Worm (Caenorhabditis elegans) whole organism, L3 larva: Measurements from ENCODE around the gene fipr-3.

Source experiments
- ZK546.5 ChIP-seq: sonication (generic microtip); optimal IDR thresholded peaks from 2 replicates; lab custom pipeline; 2017; ENCODE audit warnings: missing biosample characterization, missing genetic modification characterization
- aly-2 ChIP-seq: fragments of 150-350 bp; optimal IDR thresholded peaks from 2 replicates; lab custom pipeline; 2014; ENCODE audit warnings: missing biosample characterization, missing genetic modification characterization
- ama-1 ChIP-seq: fragments of 150-350 bp; optimal IDR thresholded peaks from 2 replicates; lab custom pipeline; 2018
- ceh-28 ChIP-seq: fragments of 150-350 bp; optimal IDR thresholded peaks from 2 replicates; lab custom pipeline; 2014; ENCODE audit warnings: missing biosample characterization, missing genetic modification reagents, missing genetic modification characterization
- ceh-82 ChIP-seq: fragments of 150-350 bp; optimal IDR thresholded peaks from 2 replicates; lab custom pipeline; 2014; ENCODE audit warnings: missing biosample characterization, missing genetic modification characterization
- egl-27 ChIP-seq: sonication (generic microtip); optimal IDR thresholded peaks from 4 replicates; lab custom pipeline; 2017; ENCODE audit warnings: missing biosample characterization, missing genetic modification reagents, missing genetic modification characterization
- elt-1 ChIP-seq: fragments of 150-350 bp; optimal IDR thresholded peaks from 2 replicates; lab custom pipeline; 2014; ENCODE audit warnings: missing biosample characterization, missing genetic modification characterization
- elt-2 ChIP-seq: sonication (generic microtip); optimal IDR thresholded peaks from 2 replicates; lab custom pipeline; 2016; ENCODE audit warnings: missing genetic modification reagents, mild to moderate bottlenecking, missing genetic modification characterization, missing compliant biosample characterization
- elt-3 ChIP-seq, 3 experiments: fragments of 150-350 bp in 1 of 3; sonication (generic microtip) in 2 of 3; optimal IDR thresholded peaks; 2 replicates in 2 of 3; 4 replicates in 1 of 3; lab custom pipeline; 2014 to 2017; ENCODE audit warnings: missing biosample characterization in 3 of 3, missing genetic modification characterization in 3 of 3
- fkh-2 ChIP-seq: fragments of 150-350 bp; optimal IDR thresholded peaks from 2 replicates; lab custom pipeline; 2014; ENCODE audit warnings: missing biosample characterization, missing genetic modification reagents, missing genetic modification characterization
- fos-1 ChIP-seq: fragments of 150-350 bp; optimal IDR thresholded peaks from 2 replicates; lab custom pipeline; 2014; ENCODE audit warnings: missing biosample characterization, missing genetic modification characterization
- lin-39 ChIP-seq: fragments of 150-350 bp; optimal IDR thresholded peaks from 2 replicates; lab custom pipeline; 2018; ENCODE audit warnings: missing biosample characterization, missing genetic modification reagents, missing genetic modification characterization
- lsy-12 ChIP-seq: sonication (generic microtip); optimal IDR thresholded peaks from 2 replicates; lab custom pipeline; 2016; ENCODE audit warnings: mild to moderate bottlenecking, missing genetic modification characterization, missing compliant biosample characterization
- mml-1 ChIP-seq: fragments of 150-350 bp; sonication (generic microtip); optimal IDR thresholded peaks from 3 replicates; lab custom pipeline; 2014; ENCODE audit warnings: missing biosample characterization, missing genetic modification characterization
- nfya-1 ChIP-seq: sonication (generic microtip); optimal IDR thresholded peaks from 2 replicates; lab custom pipeline; 2017; ENCODE audit warnings: missing genetic modification characterization, mild to moderate bottlenecking, missing compliant biosample characterization, antibody characterized with exemption, moderate library complexity; ENCODE audit not compliant: insufficient read depth
- nhr-11 ChIP-seq: fragments of 150-350 bp; optimal IDR thresholded peaks from 2 replicates; lab custom pipeline; 2014; ENCODE audit warnings: missing biosample characterization, missing genetic modification characterization
- nhr-237 ChIP-seq: fragments of 150-350 bp; optimal IDR thresholded peaks from 2 replicates; lab custom pipeline; 2014; ENCODE audit warnings: missing biosample characterization, missing genetic modification characterization
- nhr-25 ChIP-seq: sonication (generic microtip); optimal IDR thresholded peaks from 2 replicates; lab custom pipeline; 2017; ENCODE audit warnings: missing biosample characterization, missing genetic modification characterization
- nhr-28 ChIP-seq: fragments of 150-350 bp; optimal IDR thresholded peaks from 2 replicates; lab custom pipeline; 2014; ENCODE audit warnings: missing biosample characterization, missing genetic modification characterization
- nhr-43 ChIP-seq: sonication (generic microtip); optimal IDR thresholded peaks from 2 replicates; lab custom pipeline; 2016; ENCODE audit warnings: mild to moderate bottlenecking, missing genetic modification characterization, missing compliant biosample characterization; ENCODE audit not compliant: poor library complexity, severe bottlenecking
- nhr-67 ChIP-seq: fragments of 150-350 bp; optimal IDR thresholded peaks from 2 replicates; lab custom pipeline; 2014; ENCODE audit warnings: missing biosample characterization, missing genetic modification characterization
- nhr-77 ChIP-seq: fragments of 150-350 bp; optimal IDR thresholded peaks from 2 replicates; lab custom pipeline; 2014; ENCODE audit warnings: missing biosample characterization, missing genetic modification characterization
- pha-4 ChIP-seq: fragments of 150-350 bp; optimal IDR thresholded peaks from 2 replicates; lab custom pipeline; 2014; ENCODE audit warnings: missing biosample characterization, missing genetic modification reagents, missing genetic modification characterization
- pqm-1 ChIP-seq: fragments of 150-350 bp; optimal IDR thresholded peaks from 2 replicates; lab custom pipeline; 2017; ENCODE audit warnings: missing biosample characterization, missing genetic modification characterization, inconsistent platforms
- sea-2 ChIP-seq: fragments of 150-350 bp; sonication (generic microtip); optimal IDR thresholded peaks from 4 replicates; lab custom pipeline; 2014; ENCODE audit warnings: missing biosample characterization, missing genetic modification reagents, missing genetic modification characterization
- skn-1 ChIP-seq: fragments of 150-350 bp; optimal IDR thresholded peaks from 2 replicates; lab custom pipeline; 2014; ENCODE audit warnings: missing biosample characterization, missing genetic modification characterization
- snpc-4 ChIP-seq: fragments of 150-350 bp; optimal IDR thresholded peaks from 2 replicates; lab custom pipeline; 2014; ENCODE audit warnings: missing biosample characterization, missing genetic modification characterization
- unc-39 ChIP-seq: sonication (generic microtip); optimal IDR thresholded peaks from 4 replicates; lab custom pipeline; 2017; ENCODE audit warnings: missing biosample characterization, missing genetic modification characterization
- unc-62 ChIP-seq: fragments of 150-350 bp; sonication (generic microtip); optimal IDR thresholded peaks from 4 replicates; lab custom pipeline; 2014; ENCODE audit warnings: missing biosample characterization, missing genetic modification reagents, missing genetic modification characterization
- zag-1 ChIP-seq: fragments of 150-350 bp; optimal IDR thresholded peaks from 2 replicates; lab custom pipeline; 2014; ENCODE audit warnings: missing biosample characterization, missing genetic modification characterization
- ztf-11 ChIP-seq: fragments of 150-350 bp; optimal IDR thresholded peaks from 2 replicates; lab custom pipeline; 2014; ENCODE audit warnings: missing biosample characterization, missing genetic modification characterization
- ztf-4 ChIP-seq: fragments of 150-350 bp; optimal IDR thresholded peaks from 2 replicates; lab custom pipeline; 2014; ENCODE audit warnings: missing biosample characterization, missing genetic modification characterization

Gene fipr-3

ce11 chrX:14401230-14401629, 22.0 kb upstream of the fipr-3 start:
- TF ChIP-seq aly-2 (tag; lab: Kevin White, UChicago) (no peak), nhr-25 (tag; lab: Kevin White, UChicago) (no peak), ama-1 (lab: Kevin White, UChicago) (no peak), nhr-237 (tag; lab: Kevin White, UChicago) (no peak), nhr-11 (tag; lab: Kevin White, UChicago) (no peak), mml-1 (tag; lab: Kevin White, UChicago) (no peak), skn-1 (tag; lab: Kevin White, UChicago) (no peak), elt-1 (no peak), egl-27 (tag; lab: Kevin White, UChicago) (no peak)
- TF ChIP-seq, all 47 proteins: peak for 0

- TF ChIP-seq aly-2 (tag; lab: Kevin White, UChicago): no peak
- TF ChIP-seq pqm-1 (tag; lab: Kevin White, UChicago): no peak
Measured at ce11 chrX:14405817-14406216, 17.4 kb upstream of the fipr-3 start, which contains the start of gene frpr-17. Gene frpr-17 (plus strand): TSS chrX:14406117.

ce11 chrX:14412774-14413173, 10.4 kb upstream of the fipr-3 start, which contains the start of gene fbxa-179:
Gene fbxa-179 (minus strand): TSS chrX:14412874.
- TF ChIP-seq ama-1 (lab: Kevin White, UChicago) (no peak), unc-62 (GFP tag; lab: Kevin White, UChicago) (no peak), skn-1 (tag; lab: Kevin White, UChicago) (no peak), ztf-4 (tag; lab: Kevin White, UChicago) (no peak), lsy-12 (tag; lab: Kevin White, UChicago) (no peak), ztf-11 (no peak), ceh-28 (tag; lab: Kevin White, UChicago) (no peak), pha-4 (tag; lab: Kevin White, UChicago) (no peak), unc-39 (tag; lab: Kevin White, UChicago) (no peak), elt-2 (tag; lab: Kevin White, UChicago) (no peak), lin-39 (no peak), nhr-77 (no peak), ZK546.5 (tag; lab: Kevin White, UChicago) (no peak), nhr-67 (tag; lab: Kevin White, UChicago) (no peak), nhr-28 (tag; lab: Kevin White, UChicago) (no peak), fos-1 (tag; lab: Kevin White, UChicago) (no peak), ceh-82 (tag; lab: Kevin White, UChicago) (no peak)

ce11 chrX:14415641-14416040, 7.6 kb upstream of the fipr-3 start, which contains the start of gene F23D12.10:
Gene F23D12.10 (minus strand): TSS chrX:14415741.
- no peak for TF ChIP-seq elt-2 (tag; lab: Kevin White, UChicago)
- no peak for TF ChIP-seq snpc-4 (tag; lab: Kevin White, UChicago)
- TF ChIP-seq fkh-2 (tag; lab: Kevin White, UChicago): no peak
- no peak for TF ChIP-seq nfya-1 (tag; lab: Kevin White, UChicago)
- TF ChIP-seq nhr-43 (tag; lab: Kevin White, UChicago): no peak
- TF ChIP-seq elt-3 (tag; optimal IDR thresholded peaks at IDR 0.05; lab: Kevin White, UChicago): no peak
- TF ChIP-seq egl-27 (tag; lab: Kevin White, UChicago): no peak
- TF ChIP-seq nhr-67 (tag; lab: Kevin White, UChicago): no peak

ce11 chrX:14421529-14421982, 1.6 kb upstream of the fipr-3 start, which contains the start of gene F23D12.2:
Gene F23D12.2 (minus strand): TSS chrX:14421579.
- TF ChIP-seq pha-4 (tag; lab: Kevin White, UChicago) (no peak), sea-2 (no peak), lsy-12 (tag; lab: Kevin White, UChicago) (no peak), zag-1 (tag; lab: Kevin White, UChicago) (no peak)

- no peak for TF ChIP-seq nhr-28 (tag; lab: Kevin White, UChicago)
- no peak for TF ChIP-seq ztf-4 (tag; lab: Kevin White, UChicago)
- no peak for TF ChIP-seq egl-27 (tag; lab: Kevin White, UChicago)
- no peak for TF ChIP-seq nhr-11 (tag; lab: Kevin White, UChicago)
- no peak for TF ChIP-seq elt-1
Measured at ce11 chrX:14424186-14424585, 981 bp downstream of the fipr-3 start.
